Worm (Caenorhabditis elegans): ENCODE results near the gene col-124.

- TF ChIP-seq elt-2 (tag; optimal IDR thresholded peaks at IDR 0.05) (no peak), ceh-45 (GFP tag; IDR thresholded peaks at IDR 0.05) (no peak), zip-5 (tag; optimal IDR thresholded peaks at IDR 0.05) (no peak), ceh-2 (tag; optimal IDR thresholded peaks at IDR 0.05) (no peak), pha-4 (tag; optimal IDR thresholded peaks at IDR 0.05) (no peak), ceh-19 (GFP tag; optimal IDR thresholded peaks at IDR 0.05) (no peak), hlh-8 (tag; optimal IDR thresholded peaks at IDR 0.05) (no peak), ama-1 (optimal IDR thresholded peaks at IDR 0.05) (no peak), che-1 (tag; optimal IDR thresholded peaks at IDR 0.05) (no peak), lim-6 (tag; optimal IDR thresholded peaks at IDR 0.05) (no peak), unc-86 (tag; optimal IDR thresholded peaks at IDR 0.05) (no peak), ttx-3 (tag; optimal IDR thresholded peaks at IDR 0.05) (no peak), hlh-6 (tag; optimal IDR thresholded peaks at IDR 0.05) (no peak)
Observed at ce11 chrIV:10174328-10174727, 41.9 kb upstream of the col-124 start, which contains the start of gene pxf-1.

Data from whole organism, late embryonic.